Fruit fly (Drosophila melanogaster): ENCODE results near the gene Sap130.

Sap130 gene

dm6 chr3L:12805660-12806289, at the start of gene Sap130:
TSS of gene Sap130 (plus strand) at chr3L:12805902.
- TF ChIP-seq gl (tag; optimal IDR thresholded peaks at IDR 0.05) (no peak), CG12605 (GFP tag; IDR thresholded peaks at IDR 0.05) (no peak), CG4496 (GFP tag; IDR thresholded peaks at IDR 0.05) (no peak), CG8301 (tag; optimal IDR thresholded peaks at IDR 0.05) (no peak), CG10348 (GFP tag; IDR thresholded peaks at IDR 0.05) (no peak), CG9948 (tag; optimal IDR thresholded peaks at IDR 0.05) (no peak)

DNA sequence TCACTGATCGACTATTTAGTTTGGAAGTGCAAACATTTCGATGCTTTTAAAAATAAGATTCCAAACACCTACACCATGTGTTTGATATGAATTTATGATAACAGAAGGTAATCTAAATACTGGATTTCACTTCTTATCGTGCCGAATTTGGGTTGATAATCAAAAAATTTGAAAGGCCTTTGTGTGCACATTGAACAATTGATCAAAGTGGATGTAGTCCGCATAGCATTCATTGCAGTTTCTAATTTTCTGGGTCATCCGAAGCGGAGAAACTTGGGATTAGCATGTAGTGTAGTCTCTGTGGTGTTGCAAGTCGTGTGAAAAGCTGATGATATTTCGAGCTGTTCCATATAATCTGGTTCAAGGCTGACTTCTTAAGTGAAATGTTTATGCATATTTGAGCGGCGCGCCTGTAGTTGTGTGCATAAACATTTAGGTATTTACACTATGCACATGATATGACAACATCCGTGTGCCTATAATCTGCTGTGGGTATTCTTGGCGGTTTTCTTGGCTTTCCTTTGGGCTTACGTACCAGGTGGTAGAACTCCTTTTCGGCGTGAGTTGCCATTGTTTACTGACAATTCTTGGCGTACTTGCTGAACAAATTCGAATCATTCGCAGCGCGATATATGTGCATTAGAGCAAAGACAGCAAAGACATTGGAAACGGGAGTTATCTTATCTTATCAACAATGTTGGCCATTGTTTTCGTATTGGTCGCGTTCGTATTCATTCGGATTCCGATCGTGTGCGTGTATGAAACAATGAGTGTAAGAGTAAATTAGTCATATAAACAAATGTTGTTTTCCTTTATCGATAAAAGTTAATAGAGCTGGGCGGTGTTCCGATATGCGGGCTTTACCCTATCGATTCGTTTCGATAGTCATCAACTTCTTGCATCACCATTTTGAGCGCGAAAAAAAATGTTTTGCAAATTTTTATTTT, 32.7 kb upstream of the Sap130 start, which contains the start of gene Hip1:
Hip1 (minus strand) TSS at position 834 of the 947 bp plus-strand sequence.
- no peak for TF ChIP-seq gl (tag; optimal IDR thresholded peaks at IDR 0.05)
- TF ChIP-seq Pif1A (GFP tag; optimal IDR thresholded peaks at IDR 0.05), result no peak
- no peak for TF ChIP-seq CG4496 (GFP tag; IDR thresholded peaks at IDR 0.05)
- no peak for TF ChIP-seq rn (GFP tag; IDR thresholded peaks at IDR 0.05)
- no peak for TF ChIP-seq CG14655 (GFP tag; optimal IDR thresholded peaks at IDR 0.05)
- TF ChIP-seq EcR (GFP tag; optimal IDR thresholded peaks at IDR 0.05), result no peak
- no peak for TF ChIP-seq Ets98B (GFP tag; IDR thresholded peaks at IDR 0.05)
- TF ChIP-seq CG13204 (GFP tag; optimal IDR thresholded peaks at IDR 0.05), result no peak
- no peak for TF ChIP-seq CG32121 (GFP tag; IDR thresholded peaks at IDR 0.05)
- no peak for TF ChIP-seq CG15710 (tag; optimal IDR thresholded peaks at IDR 0.05)
- no peak for TF ChIP-seq Snoo (tag; optimal IDR thresholded peaks at IDR 0.05)

DNA sequence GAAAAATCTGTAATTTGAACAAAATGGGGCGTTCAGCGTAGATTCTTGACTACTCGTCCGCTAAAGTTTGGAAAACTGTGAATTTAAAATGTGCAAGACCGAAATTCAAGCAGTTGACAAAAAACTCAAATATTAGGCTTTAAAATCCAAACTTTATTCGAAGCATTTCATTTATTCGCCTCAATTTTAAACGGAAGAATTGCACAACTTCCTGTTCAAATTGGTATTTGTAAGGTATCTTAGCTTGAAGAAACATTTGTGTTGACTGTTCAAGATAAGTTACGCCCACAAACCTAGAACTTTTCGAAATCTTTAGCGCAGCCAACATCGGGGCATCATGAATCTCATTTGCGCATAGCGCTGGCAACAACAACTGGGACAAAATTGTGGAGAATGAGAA, 27.1 kb upstream of the Sap130 start, which contains the start of gene CG32106:
CG32106 (minus strand) TSS at position 101 of the 400 bp plus-strand sequence.
- no peak for TF ChIP-seq CG12605 (GFP tag; IDR thresholded peaks at IDR 0.05)
- TF ChIP-seq gl (tag; optimal IDR thresholded peaks at IDR 0.05), result no peak
- no peak for TF ChIP-seq CG14655 (GFP tag; optimal IDR thresholded peaks at IDR 0.05)
- no peak for TF ChIP-seq CG4496 (GFP tag; IDR thresholded peaks at IDR 0.05)
- no peak for TF ChIP-seq Pif1B (GFP tag; optimal IDR thresholded peaks at IDR 0.05)
- no peak for TF ChIP-seq fd96Ca (GFP tag; IDR thresholded peaks at IDR 0.05)
- no peak for TF ChIP-seq CG10348 (GFP tag; IDR thresholded peaks at IDR 0.05)
- no peak for TF ChIP-seq Snoo (tag; optimal IDR thresholded peaks at IDR 0.05)
- no peak for TF ChIP-seq CG32121 (GFP tag; IDR thresholded peaks at IDR 0.05)
- TF ChIP-seq rn (GFP tag; IDR thresholded peaks at IDR 0.05), result no peak
- TF ChIP-seq EcR (GFP tag; optimal IDR thresholded peaks at IDR 0.05), result no peak
- TF ChIP-seq CG34367 (tag; optimal IDR thresholded peaks at IDR 0.05), result no peak
- no peak for TF ChIP-seq CG17806 (tag; optimal IDR thresholded peaks at IDR 0.05)
- no peak for TF ChIP-seq Pif1A (GFP tag; optimal IDR thresholded peaks at IDR 0.05)
- no peak for TF ChIP-seq CG8159 (tag; optimal IDR thresholded peaks at IDR 0.05)
- no peak for TF ChIP-seq CG13204 (GFP tag; optimal IDR thresholded peaks at IDR 0.05)

DNA sequence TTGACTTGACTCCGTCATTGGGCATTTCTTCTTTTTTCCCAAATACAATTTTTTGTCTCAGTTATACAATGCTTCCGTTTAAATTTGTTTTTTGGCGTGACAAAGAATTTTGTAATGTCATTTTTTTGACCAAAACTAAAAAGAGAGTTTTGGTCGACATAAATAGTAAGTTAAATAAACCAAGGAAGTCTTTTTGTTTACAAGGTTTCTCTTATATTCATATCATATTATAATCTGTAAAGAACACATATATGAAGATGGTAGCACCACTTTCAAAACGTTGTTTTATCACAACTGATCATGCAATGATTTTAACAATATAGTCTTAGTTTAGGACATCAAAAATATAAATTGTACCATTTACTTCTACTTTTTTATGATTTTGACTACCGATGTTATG, 24.7 kb upstream of the Sap130 start, which contains the start of the genes CG10969 and CG17666:
CG10969 (minus strand) TSS at position 101 of the 400 bp plus-strand sequence.
CG17666 (plus strand) TSS at position 329 of the 400 bp plus-strand sequence.
- TF ChIP-seq CG8301 (tag; optimal IDR thresholded peaks at IDR 0.05), result no peak
- TF ChIP-seq EcR (GFP tag; optimal IDR thresholded peaks at IDR 0.05), result no peak
- TF ChIP-seq CG8159 (tag; optimal IDR thresholded peaks at IDR 0.05), result no peak
- no peak for TF ChIP-seq CG34367 (tag; optimal IDR thresholded peaks at IDR 0.05)
- no peak for TF ChIP-seq CG13204 (GFP tag; optimal IDR thresholded peaks at IDR 0.05)
- no peak for TF ChIP-seq Pif1B (GFP tag; optimal IDR thresholded peaks at IDR 0.05)
- no peak for TF ChIP-seq CG17806 (tag; optimal IDR thresholded peaks at IDR 0.05)
- TF ChIP-seq CG10348 (GFP tag; IDR thresholded peaks at IDR 0.05), result no peak
- TF ChIP-seq gl (tag; optimal IDR thresholded peaks at IDR 0.05), result no peak
- no peak for TF ChIP-seq CG9948 (tag; optimal IDR thresholded peaks at IDR 0.05)
- no peak for TF ChIP-seq CG14655 (GFP tag; optimal IDR thresholded peaks at IDR 0.05)
- no peak for TF ChIP-seq Snoo (tag; optimal IDR thresholded peaks at IDR 0.05)

dm6 chr3L:12789875-12790373, 15.8 kb upstream of the Sap130 start, which contains the start of gene CG42709:
TSS of gene CG42709 (plus strand) at chr3L:12790192.
- TF ChIP-seq rn (GFP tag; IDR thresholded peaks at IDR 0.05) (no peak), Snoo (tag; optimal IDR thresholded peaks at IDR 0.05) (no peak), EcR (GFP tag; optimal IDR thresholded peaks at IDR 0.05) (peak; percentile 77), Pif1A (GFP tag; optimal IDR thresholded peaks at IDR 0.05) (peak; percentile 45), CG8159 (tag; optimal IDR thresholded peaks at IDR 0.05) (no peak), gl (tag; optimal IDR thresholded peaks at IDR 0.05) (peak; percentile 17), CG8301 (tag; optimal IDR thresholded peaks at IDR 0.05) (no peak), CG14655 (GFP tag; optimal IDR thresholded peaks at IDR 0.05) (no peak), CG15710 (tag; optimal IDR thresholded peaks at IDR 0.05) (no peak), CG9948 (tag; optimal IDR thresholded peaks at IDR 0.05) (no peak), CG12605 (GFP tag; IDR thresholded peaks at IDR 0.05) (peak; percentile 30; the same call in 1 of the 2 replicates), CG17806 (tag; optimal IDR thresholded peaks at IDR 0.05) (no peak), fd96Ca (GFP tag; IDR thresholded peaks at IDR 0.05) (no peak), D1 (tag; optimal IDR thresholded peaks at IDR 0.05) (no peak), CG34367 (tag; optimal IDR thresholded peaks at IDR 0.05) (no peak), CG4496 (GFP tag; IDR thresholded peaks at IDR 0.05) (no peak), Pif1B (GFP tag; optimal IDR thresholded peaks at IDR 0.05) (peak; percentile 57), CG10348 (GFP tag; IDR thresholded peaks at IDR 0.05) (no peak), Ets98B (GFP tag; IDR thresholded peaks at IDR 0.05) (no peak; the same call in 1 of the 2 replicates), CG32121 (GFP tag; IDR thresholded peaks at IDR 0.05) (no peak), CG13204 (GFP tag; optimal IDR thresholded peaks at IDR 0.05) (no peak)

Data from whole organism, pupa.